Worm (Caenorhabditis elegans): ENCODE data around the gene R07E5.7.

R07E5.7 gene

DNA sequence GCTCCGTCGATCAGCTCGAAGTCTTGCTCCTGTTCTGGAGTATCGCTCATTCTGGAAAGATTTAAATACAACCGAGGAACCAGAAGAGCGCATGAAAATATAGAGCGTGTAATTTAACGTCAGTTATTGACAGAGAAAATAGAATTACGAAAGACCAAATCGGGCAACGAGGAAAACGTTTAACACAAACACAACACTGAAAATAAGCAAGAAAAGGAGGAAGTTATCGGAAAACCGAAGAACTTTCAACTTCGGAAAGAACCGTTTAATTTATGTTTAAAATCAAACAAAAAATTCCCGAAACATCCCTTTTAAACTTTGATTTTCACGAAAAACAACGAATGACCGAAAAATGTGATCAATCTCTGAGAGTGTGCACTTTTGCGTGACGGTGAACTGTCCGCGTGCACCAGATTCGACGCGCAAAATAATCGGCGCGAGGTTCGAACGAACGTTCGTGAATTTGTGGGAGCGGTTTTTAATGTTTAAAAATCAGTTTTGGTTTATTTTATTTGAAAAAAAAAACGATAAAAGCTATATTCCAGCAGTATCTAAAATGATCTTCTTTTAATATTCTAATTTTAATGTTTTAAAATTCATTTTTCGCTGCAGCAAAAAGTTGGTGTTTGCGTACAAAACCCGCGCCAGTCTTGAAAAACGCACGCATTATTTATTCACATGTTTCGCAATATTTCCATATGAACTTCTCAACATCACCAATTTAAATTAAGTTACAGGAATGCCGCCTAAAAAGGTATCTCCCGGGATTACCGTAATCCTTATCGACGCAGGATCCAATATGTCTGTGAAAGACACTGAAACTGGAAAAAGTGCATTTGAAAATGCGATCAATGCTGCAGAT lies at the start of gene R07E5.7, which contains the start of gene cku-80:
R07E5.7 (minus strand) TSS at position 51 of the 862 bp plus-strand sequence.
cku-80 (plus strand) TSS at position 732 of the 862 bp plus-strand sequence.
- TF ChIP-seq unc-62 (GFP tag; optimal IDR thresholded peaks at IDR 0.05): no peak

DNA sequence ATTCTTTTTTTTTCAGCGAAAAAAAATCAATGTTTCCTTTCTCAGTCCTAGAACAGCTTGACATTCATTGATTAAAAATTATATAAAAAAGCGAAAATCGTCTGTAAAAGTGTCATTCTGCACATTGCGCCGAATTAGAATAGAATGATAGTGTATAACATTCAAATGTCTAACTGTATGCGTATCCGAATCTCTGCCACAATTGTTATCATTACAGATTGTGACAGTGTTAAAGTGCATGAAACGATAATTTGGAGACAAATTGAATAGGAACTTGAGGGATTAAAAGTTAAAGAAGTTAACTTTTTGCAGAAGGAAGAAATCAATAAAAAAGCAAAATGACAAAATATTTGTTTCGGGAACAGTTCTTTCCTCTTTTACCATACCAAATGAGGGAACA lies 49.4 kb upstream of the R07E5.7 start:
- no peak for TF ChIP-seq unc-62 (GFP tag; optimal IDR thresholded peaks at IDR 0.05)

DNA sequence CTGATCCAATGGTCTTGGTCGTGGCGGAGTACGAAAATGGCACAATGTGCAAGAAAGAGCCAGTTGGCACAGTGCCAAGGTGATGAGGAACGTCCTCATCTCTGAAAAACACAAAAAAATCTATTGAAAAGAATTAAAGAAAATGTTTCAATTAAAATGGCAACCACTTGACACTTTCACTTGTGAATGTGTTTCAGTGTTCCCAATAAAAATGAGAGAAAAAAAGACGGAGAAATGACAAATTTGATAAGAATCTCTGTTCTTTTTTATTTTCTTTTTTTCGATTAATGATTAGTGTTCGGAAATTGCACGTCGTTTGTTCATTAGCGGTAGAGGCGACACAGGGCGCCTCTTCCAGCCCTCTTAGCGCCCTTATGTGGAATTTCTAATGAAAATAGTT lies 48.3 kb upstream of the R07E5.7 start, which contains the start of gene ndg-4:
ndg-4 (minus strand) TSS at position 101 of the 400 bp plus-strand sequence.
- no peak for TF ChIP-seq unc-62 (GFP tag; optimal IDR thresholded peaks at IDR 0.05)

DNA sequence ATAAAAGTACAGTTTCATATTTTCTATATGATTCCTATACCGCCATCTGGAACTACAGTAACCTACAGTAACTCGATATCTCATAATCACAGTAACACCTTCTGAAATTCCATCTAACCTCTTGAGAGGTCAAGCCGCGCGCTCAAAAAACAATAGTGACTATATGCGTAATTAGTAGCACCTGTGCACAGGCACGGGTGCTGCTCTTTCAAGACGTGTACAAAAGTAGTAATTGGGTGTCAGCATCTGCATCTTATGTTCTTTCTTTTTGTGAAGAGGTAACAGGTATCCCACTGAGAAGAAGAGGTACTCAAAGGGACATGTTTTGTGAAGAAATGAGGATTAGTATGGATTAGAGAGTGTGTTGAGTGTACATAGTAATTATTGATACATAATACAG lies 42.4 kb upstream of the R07E5.7 start:
- TF ChIP-seq unc-62 (GFP tag; optimal IDR thresholded peaks at IDR 0.05): no peak

DNA sequence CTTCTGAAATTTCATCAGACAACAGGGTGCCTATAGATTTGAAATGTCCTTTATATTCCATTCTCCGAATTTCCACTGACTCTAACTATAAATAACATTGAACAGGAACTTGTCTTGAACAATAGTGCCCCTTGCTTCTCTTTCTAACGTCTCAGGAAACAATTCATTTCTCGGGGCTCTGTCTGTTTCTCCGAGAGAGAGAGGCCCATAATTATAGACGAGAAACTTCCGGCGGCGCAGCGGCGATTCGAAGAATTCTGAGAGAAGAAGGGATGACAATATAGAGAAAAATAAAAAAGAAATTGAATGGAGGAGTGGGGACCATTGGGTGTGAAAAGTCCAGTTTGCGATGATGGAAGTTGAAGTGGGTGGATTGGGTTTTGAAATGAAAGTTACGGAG lies 41.3 kb upstream of the R07E5.7 start:
- TF ChIP-seq unc-62 (GFP tag; optimal IDR thresholded peaks at IDR 0.05): no peak

DNA sequence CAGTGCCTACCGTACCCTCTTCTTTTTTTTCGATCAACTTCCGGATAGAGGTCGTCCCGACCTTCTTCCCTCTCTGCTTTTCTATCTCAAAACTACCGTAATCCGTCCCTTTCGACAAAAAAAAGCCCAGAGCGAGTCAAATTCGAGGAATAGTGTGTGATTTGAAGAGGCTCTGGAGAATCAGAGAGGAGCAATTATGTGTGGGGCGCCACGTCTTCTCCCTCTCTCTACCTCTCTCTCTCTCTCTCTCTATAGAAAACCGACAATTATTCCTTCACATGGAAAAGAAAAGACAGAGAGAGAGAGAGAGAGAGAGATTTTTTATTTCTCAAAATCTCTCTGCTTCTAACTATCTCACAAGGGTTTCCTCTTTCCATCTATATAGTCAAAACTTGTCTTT lies 37.6 kb upstream of the R07E5.7 start:
- no peak for TF ChIP-seq unc-62 (GFP tag; optimal IDR thresholded peaks at IDR 0.05)

DNA sequence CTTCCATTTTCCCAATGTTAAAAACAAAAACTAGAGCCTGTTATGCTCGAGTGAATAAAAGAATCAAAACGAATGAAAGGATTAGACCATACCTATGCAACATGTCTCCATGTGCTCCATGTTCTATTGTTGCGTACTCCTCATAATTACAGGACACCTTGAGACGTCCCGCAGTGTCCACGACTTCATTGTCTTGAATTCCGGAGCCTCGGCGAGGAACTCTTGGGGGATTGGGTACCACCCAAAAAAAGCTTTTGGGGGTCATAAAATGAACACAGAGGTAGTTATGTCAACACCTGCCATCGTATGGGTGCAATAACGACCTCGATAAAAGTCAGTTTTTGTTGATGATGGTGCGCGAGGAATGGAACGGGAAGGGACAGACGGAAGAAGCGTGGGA lies 36.0 kb upstream of the R07E5.7 start:
- TF ChIP-seq unc-62 (GFP tag; optimal IDR thresholded peaks at IDR 0.05): no peak

DNA sequence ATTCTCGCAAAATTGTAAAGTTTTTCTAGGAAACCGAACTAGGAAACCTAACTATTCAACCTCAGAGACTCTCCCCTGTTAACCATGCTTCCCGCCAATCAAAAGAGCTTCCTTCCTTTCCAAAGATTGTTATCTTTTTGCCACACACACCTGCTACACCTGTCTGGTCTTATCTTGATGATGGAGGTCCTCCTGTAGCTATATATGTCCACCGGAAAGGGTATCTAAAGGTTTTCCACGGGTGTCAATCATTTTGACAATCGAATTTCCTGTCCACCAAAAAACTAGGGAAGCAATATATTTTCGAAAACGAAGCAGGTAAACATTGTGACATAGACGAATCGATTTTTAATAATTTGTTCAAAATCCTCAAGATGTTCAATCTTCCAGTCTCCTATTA lies 34.8 kb upstream of the R07E5.7 start:
- TF ChIP-seq unc-62 (GFP tag; optimal IDR thresholded peaks at IDR 0.05): no peak

DNA sequence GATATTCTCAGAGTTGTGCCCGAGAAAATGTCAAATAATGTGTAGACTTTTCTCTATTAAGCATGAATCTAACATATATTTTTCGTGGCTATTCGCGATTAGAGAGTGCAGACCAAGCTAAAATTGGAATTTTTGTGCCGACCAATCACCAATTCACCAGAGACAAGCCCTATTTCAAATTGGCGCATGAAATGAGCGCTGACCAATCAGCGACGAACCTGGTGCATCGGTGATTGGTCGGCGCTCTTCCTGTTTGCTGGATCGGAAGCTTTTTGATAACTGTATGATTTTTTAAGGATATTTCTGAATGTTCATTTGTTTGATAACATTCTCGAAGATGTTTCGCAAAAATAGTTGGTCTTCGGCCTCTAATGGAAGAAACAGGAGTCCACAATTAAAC lies 34.3 kb upstream of the R07E5.7 start:
- TF ChIP-seq unc-62 (GFP tag; optimal IDR thresholded peaks at IDR 0.05): no peak

DNA sequence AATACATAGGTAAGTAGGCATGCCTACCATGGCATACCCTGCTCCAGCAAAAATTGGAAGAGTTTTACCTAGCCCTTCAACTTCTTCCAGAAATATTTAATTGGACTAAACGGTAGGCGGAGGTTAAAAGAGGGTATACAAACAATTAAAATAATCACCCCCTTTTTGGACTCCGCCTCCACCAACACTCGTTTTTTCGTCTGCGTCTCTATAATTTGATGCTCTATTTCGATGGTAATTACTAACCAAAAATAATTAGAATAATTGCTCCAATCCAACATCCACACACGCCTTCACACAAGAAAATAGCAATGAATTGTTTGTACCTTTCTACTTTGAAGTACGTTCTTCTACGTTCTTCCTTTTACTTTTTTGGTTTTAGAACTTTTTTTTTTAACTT lies 33.8 kb upstream of the R07E5.7 start:
- no peak for TF ChIP-seq unc-62 (GFP tag; optimal IDR thresholded peaks at IDR 0.05)

DNA sequence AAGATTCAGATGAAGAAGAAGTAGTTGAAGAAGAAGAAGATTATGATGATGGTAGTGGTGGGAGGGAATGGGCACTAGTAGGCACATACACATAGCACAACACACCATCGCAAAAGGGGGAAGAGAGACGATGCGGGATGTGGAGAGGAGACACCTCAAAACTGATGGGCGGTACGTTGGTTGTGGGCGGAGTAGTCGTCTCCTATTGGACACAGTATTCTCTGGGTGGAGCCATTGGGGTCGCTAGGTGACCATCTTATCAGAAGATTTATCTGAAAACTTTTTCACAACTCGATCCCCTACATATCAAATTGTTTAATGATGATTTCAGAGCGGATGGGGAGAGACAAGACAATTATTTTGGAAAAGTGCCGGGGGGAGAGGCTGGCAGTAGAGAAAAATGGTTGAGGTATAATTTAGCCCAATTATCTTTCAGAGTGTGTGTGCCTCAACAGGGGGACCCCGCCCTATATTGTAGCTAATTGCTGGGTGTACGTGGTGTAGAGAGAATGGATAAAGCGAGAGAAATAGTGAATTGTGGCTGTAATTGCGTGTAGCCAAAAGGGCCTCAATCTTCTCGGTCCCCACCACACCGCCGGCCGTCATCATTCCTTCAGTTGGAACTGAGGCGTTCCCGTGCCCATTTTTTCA lies 31.9 kb upstream of the R07E5.7 start:
- no peak for TF ChIP-seq unc-62 (GFP tag; optimal IDR thresholded peaks at IDR 0.05)

DNA sequence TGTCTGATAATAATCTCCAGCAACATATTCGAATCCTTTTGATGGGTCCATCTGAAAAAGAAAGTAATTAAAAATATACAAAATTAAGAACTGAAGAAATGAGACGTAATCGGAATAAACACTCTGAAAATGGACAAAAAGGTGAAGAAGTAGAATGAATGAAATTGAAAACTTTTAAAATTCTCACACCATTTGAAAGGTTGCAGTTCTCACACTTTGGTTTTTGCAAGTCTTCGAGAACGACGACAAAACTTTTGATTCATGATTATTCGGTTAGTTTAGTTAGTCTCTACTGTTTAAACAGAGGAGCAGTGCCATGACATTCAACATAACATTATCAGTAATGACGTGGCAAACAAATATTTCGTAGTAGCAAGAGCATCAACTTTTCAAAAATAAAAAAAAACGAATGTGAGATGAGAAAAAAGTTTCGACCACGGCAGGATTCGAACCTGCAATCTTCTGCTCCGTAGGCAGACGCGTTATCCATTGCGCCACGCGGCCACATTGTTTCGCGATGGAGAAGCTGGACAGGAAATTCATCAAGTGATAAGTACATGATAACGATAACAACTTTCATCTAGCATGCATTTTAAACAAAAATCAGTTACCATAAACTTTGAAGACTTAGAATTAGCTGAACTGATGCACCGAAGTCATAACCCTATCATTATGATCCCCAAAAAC lies 31.1 kb upstream of the R07E5.7 start, which contains the start of gene ceh-43:
ceh-43 (minus strand) TSS at position 51 of the 687 bp plus-strand sequence.
- TF ChIP-seq unc-62 (GFP tag; optimal IDR thresholded peaks at IDR 0.05): no peak

DNA sequence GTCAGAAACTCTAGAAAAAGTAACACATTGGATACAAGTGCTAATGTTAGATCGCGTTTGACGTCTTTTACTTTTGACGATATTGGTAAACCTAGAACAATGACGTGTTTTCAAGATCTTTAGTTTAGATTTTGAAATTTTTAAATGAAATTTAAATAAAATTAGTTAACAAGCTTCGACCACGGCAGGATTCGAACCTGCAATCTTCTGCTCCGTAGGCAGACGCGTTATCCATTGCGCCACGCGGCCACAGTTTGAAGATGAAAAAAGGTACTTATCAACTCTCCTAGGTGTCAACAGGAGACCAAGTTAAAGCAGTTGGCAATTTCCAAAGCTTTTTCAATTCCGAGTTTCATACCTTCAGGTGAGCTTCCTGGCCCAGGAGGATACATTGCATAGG lies 30.4 kb upstream of the R07E5.7 start:
- no peak for TF ChIP-seq unc-62 (GFP tag; optimal IDR thresholded peaks at IDR 0.05)

DNA sequence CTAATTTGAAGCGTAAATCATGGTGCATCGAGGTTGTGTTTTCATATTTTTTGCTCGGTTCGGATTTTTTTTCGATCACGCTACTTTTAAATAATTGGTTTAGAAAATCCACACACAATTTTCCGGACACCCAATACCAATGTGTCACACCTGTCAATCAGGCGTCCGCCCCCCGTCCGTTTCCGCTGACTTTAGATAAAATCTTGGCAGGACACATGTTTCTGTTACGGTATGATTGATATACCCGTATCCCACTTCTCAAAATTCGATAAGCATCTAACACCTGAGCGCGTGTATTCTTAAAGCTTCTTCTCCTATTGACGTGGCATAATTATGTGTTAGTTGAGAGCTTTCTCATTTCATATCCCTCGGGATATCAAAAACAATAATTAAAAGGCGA lies 29.1 kb upstream of the R07E5.7 start:
- no peak for TF ChIP-seq unc-62 (GFP tag; optimal IDR thresholded peaks at IDR 0.05)

DNA sequence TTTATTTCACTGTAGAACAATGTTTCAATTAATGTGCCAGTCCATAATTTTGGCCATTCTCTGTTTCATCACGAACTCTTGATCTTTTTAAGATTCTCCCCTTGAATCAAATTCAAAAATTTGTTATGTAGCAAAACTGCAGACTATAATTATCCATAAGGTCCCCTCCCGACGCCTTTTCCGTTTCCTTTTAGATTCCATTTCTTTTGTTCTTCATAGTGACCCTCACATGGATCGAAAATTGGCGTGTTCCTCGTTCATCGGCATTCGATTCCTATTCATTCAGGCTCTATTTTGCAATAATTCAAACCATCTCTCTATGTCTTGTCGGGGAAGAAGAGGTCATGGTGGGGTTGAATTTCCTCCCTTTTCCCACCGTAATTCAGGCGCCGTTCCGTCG lies 25.5 kb upstream of the R07E5.7 start:
- TF ChIP-seq unc-62 (GFP tag; optimal IDR thresholded peaks at IDR 0.05): no peak

DNA sequence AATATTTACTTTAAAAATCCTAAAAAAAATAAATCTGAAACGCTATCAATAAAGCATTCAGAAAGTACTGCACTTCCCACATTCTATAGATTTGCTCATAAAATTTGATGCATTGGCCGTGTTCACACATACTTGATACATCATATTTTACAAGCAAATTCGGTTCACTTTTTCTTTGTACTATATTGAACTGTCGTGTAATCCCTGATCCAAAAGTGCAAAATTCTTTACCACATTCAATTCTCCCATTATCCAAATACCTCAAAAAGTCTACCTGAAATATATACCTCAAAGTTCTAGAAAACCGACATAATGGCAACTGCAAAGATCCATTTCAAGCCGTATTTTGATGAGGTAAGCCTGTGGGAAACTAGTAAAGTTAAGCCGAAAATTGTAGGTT lies 22.8 kb upstream of the R07E5.7 start, which contains the start of gene nex-3:
nex-3 (plus strand) TSS at position 301 of the 400 bp plus-strand sequence.
- no peak for TF ChIP-seq unc-62 (GFP tag; optimal IDR thresholded peaks at IDR 0.05)

All from whole organism, dauer.